Worm (Caenorhabditis elegans) whole organism, young adult: ENCODE measurements around the gene ncap-1.

ENCODE experiments used
- F55B11.4 ChIP-seq: sonication (generic microtip); optimal IDR thresholded peaks from 2 replicates; lab custom pipeline; 2016; ENCODE audit warnings: missing compliant biosample characterization, missing genetic modification characterization, borderline replicate concordance; ENCODE audit not compliant: insufficient read depth
- ama-1 ChIP-seq, 3 experiments: fragments of 150-350 bp in 1 of 3; sonication (generic microtip) in 2 of 3; optimal IDR thresholded peaks; 2 replicates each; lab custom pipeline; 2014 to 2018; ENCODE audit warnings: missing biosample characterization in 2 of 3, missing genetic modification characterization in 2 of 3, missing genetic modification reagents in 2 of 3
- cebp-1 ChIP-seq, 2 experiments: fragments of 200-800 bp in 1 of 2; sonication (Bioruptor generic) in 1 of 2; sonication (generic microtip) in 1 of 2; IDR thresholded peaks in 1 of 2; optimal IDR thresholded peaks in 1 of 2; 2 replicates each; pipeline versions ENCODE4 v1.3.6 to Lab custom; 2017 to 2022; ENCODE audit warnings: missing compliant biosample characterization in 2 of 2, missing genetic modification characterization in 2 of 2, mild to moderate bottlenecking in 1 of 2, missing genetic modification reagents in 1 of 2, moderate library complexity in 1 of 2
- chd-7 ChIP-seq: sonication (generic microtip); optimal IDR thresholded peaks from 2 replicates; lab custom pipeline; 2016; ENCODE audit warnings: mild to moderate bottlenecking, missing genetic modification characterization, moderate library complexity, missing compliant biosample characterization
- lsl-1 ChIP-seq: fragments of 200-800 bp; sonication (Bioruptor generic); optimal IDR thresholded peaks from 2 replicates; lab custom pipeline; 2018; ENCODE audit warnings: mild to moderate bottlenecking, missing genetic modification characterization, moderate library complexity, missing compliant biosample characterization
- rcor-1 ChIP-seq: fragments of 200-800 bp; sonication (Bioruptor generic); IDR thresholded peaks from 2 replicates; pipeline ENCODE4 v1.3.6; 2022; ENCODE audit warnings: missing genetic modification reagents, missing genetic modification characterization, missing compliant biosample characterization

- TF ChIP-seq chd-7 (tag; lab: Kevin White, UChicago) (no peak), rcor-1 (GFP tag; lab: Robert Waterston, UW) (no peak), F55B11.4 (tag; lab: Kevin White, UChicago) (no peak), lsl-1 (no peak), cebp-1 (GFP tag; IDR thresholded peaks at IDR 0.05; lab: Robert Waterston, UW) (no peak), cebp-1 (tag; optimal IDR thresholded peaks at IDR 0.05; lab: Kevin White, UChicago) (no peak), ama-1 (optimal IDR thresholded peaks at IDR 0.05; lab: Kevin White, UChicago) (no peak), ama-1 (GFP tag; optimal IDR thresholded peaks at IDR 0.05; lab: Kevin White, UChicago) (no peak)
These were observed 47.3 kb downstream of the ncap-1 start, which contains the start of gene Y110A2AL.10 for ce11 chrII:2871816-2872215.
